Worm (Caenorhabditis elegans) whole organism, early embryonic: ENCODE data around the gene ZK1236.5.

Experiments
- B0310.2 ChIP-seq: sonication (generic microtip); optimal IDR thresholded peaks from 2 replicates; lab custom pipeline; 2016; ENCODE audit warnings: mild to moderate bottlenecking, missing genetic modification characterization, missing compliant biosample characterization
- F13C5.2 ChIP-seq: sonication (generic microtip); optimal IDR thresholded peaks from 2 replicates; lab custom pipeline; 2017; ENCODE audit warnings: mild to moderate bottlenecking, missing genetic modification characterization, inconsistent platforms, missing compliant biosample characterization
- aly-1 ChIP-seq: sonication (generic microtip); optimal IDR thresholded peaks from 2 replicates; lab custom pipeline; 2016; ENCODE audit warnings: missing genetic modification characterization, missing compliant biosample characterization
- ama-1 ChIP-seq: fragments of 150-350 bp; optimal IDR thresholded peaks from 2 replicates; lab custom pipeline; 2014
- ceh-13 ChIP-seq: fragments of 200-800 bp; sonication (Bioruptor generic); optimal IDR thresholded peaks from 2 replicates; lab custom pipeline; 2018; ENCODE audit warnings: mild to moderate bottlenecking, missing genetic modification characterization, missing compliant biosample characterization
- ceh-36 ChIP-seq: sonication (generic microtip); optimal IDR thresholded peaks from 2 replicates; lab custom pipeline; 2016; ENCODE audit warnings: missing genetic modification characterization, inconsistent platforms, missing compliant biosample characterization
- ets-7 ChIP-seq: sonication (generic microtip); optimal IDR thresholded peaks from 2 replicates; lab custom pipeline; 2016; ENCODE audit warnings: missing genotype, missing genetic modification characterization, missing compliant biosample characterization
- flt-1 ChIP-seq: fragments of 200-800 bp; sonication (Bioruptor generic); IDR thresholded peaks from 2 replicates; pipeline ENCODE4 v1.3.6; 2022; ENCODE audit warnings: missing genetic modification characterization, missing compliant biosample characterization
- hmbx-1 ChIP-seq: sonication (generic microtip); optimal IDR thresholded peaks from 2 replicates; lab custom pipeline; 2016; ENCODE audit warnings: mild to moderate bottlenecking, missing genetic modification characterization, missing compliant biosample characterization
- hmg-4 ChIP-seq: fragments of 200-800 bp; sonication (Bioruptor generic); optimal IDR thresholded peaks from 2 replicates; lab custom pipeline; 2018; ENCODE audit warnings: mild to moderate bottlenecking, missing genetic modification characterization, missing compliant biosample characterization
- hnd-1 ChIP-seq: sonication (generic microtip); optimal IDR thresholded peaks from 2 replicates; lab custom pipeline; 2016; ENCODE audit warnings: missing genetic modification characterization, missing compliant biosample characterization
- pes-1 ChIP-seq: fragments of 200-800 bp; sonication (Bioruptor generic); IDR thresholded peaks from 2 replicates; pipeline ENCODE4 v1.3.6; 2022; ENCODE audit warnings: missing genetic modification reagents, missing genetic modification characterization, missing compliant biosample characterization
- scrt-1 ChIP-seq: fragments of 200-800 bp; sonication (Bioruptor generic); IDR thresholded peaks from 2 replicates; pipeline ENCODE4 v1.3.6; 2022; ENCODE audit warnings: missing genetic modification characterization, missing compliant biosample characterization
- sea-1 ChIP-seq: fragments of 200-800 bp; sonication (Bioruptor generic); conservative IDR thresholded peaks from 2 replicates; pipeline ENCODE4 v1.3.6; 2022; ENCODE audit warnings: missing genetic modification characterization, missing compliant biosample characterization
- tbx-11 ChIP-seq: fragments of 200-800 bp; sonication (Bioruptor generic); IDR thresholded peaks from 2 replicates; pipeline ENCODE4 v1.3.6; 2022; ENCODE audit warnings: missing genetic modification characterization, missing compliant biosample characterization
- tbx-37 ChIP-seq: fragments of 200-800 bp; sonication (Bioruptor generic); conservative IDR thresholded peaks from 2 replicates; pipeline ENCODE4 v1.3.6; 2022; ENCODE audit warnings: missing genetic modification reagents, missing genetic modification characterization, missing compliant biosample characterization
- tra-4 ChIP-seq: sonication (generic microtip); optimal IDR thresholded peaks from 2 replicates; lab custom pipeline; 2017; ENCODE audit warnings: missing genetic modification characterization, missing compliant biosample characterization

ZK1236.5 gene

DNA sequence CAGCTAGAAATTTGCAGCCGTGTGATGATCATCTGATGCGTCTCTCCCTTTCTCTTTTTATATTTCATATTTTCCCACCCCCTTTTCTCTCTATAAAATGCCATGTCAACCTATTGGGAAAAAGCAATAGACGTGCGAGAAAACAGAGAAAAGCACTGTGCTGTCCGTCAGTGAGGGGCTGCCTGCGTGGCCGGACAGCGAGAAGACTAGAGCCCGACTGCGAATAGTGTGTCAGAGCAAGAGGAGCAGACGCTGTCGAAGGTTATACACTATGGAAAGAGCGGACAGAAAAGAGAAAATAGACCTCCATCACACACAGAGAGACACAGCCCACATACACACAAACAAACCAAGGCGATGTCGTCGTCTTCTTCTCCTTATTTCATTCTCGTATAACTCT, 6.9 kb downstream of the ZK1236.5 start:
- TF ChIP-seq F13C5.2 = peak; percentile 58
- TF ChIP-seq hmg-4 (GFP tag; lab: Kevin White, UChicago) = peak; percentile 83
- TF ChIP-seq pes-1 (GFP tag; lab: Robert Waterston, UW) = no peak

- TF ChIP-seq B0310.2 = no peak
- TF ChIP-seq tbx-11 = no peak
- TF ChIP-seq tbx-37 (GFP tag; lab: Robert Waterston, UW) = no peak
- no peak for TF ChIP-seq hmbx-1 (tag; lab: Kevin White, UChicago)
- no peak for TF ChIP-seq pes-1 (GFP tag; lab: Robert Waterston, UW)
Measured at ce11 chrIII:8417968-8418267, 14.1 kb downstream of the ZK1236.5 start, which contains the start of gene sor-1. sor-1 (plus strand) TSS chrIII:8418168.

DNA sequence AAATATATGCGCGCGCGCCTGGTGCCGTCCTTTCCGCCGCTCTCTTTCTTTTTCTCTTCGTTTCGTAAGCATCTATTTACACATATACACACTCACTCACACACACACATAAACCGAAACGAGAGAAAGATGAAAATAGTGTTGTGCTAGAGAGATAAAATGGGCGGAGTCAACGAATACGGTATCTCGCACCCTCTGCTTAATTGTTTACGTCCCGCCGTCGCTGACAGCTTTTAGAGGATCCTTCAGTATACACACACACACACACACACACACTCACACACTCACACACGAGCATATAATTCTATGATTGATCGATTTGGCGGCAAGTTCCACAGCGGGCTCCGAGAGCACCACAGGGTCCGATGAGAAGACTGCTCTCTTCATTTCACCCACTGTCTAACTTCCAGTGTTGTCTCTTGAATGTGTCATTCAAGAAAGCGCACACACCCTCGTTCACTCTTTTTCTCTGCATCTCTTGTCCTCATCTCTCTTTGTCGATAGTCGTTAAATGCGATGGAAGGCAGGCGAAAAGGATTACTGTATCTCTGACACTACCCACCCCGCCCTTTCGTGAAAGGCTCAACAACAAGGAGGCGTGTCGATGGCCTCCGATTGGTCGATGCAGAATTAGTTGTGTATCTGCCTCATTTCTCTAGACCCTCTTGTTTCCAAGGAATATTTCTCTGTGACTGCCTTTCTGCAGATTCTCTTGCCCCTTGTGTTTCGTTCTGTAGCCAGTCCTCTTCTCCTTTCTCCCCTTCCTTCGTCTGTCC, 14.6 kb downstream of the ZK1236.5 start:
- TF ChIP-seq ets-7 (tag; lab: Kevin White, UChicago) (no peak), flt-1 (GFP tag; lab: Robert Waterston, UW) (0 out of 2 replicates have a peak, but pooled peaks have one; percentile 2), F13C5.2 (peak; percentile 15), scrt-1 (GFP tag; lab: Robert Waterston, UW) (no peak), hnd-1 (tag; lab: Kevin White, UChicago) (no peak), B0310.2 (peak; percentile 26), hmg-4 (GFP tag; lab: Kevin White, UChicago) (peak; percentile 47)

DNA sequence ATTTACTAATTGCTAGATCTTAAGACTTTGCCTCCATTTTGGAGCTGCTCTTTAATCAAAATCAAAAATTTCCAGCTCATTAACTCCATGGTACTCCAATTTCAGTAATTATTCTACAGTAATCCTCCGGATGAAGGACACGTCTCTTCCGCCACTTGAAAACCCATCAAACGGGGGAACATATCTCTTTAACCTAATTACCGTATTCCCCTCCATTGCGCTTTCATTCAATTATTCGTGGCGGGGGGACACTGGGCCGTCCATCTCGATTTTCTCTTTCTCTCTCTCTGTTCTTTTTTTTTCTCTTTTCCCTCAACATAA, 15.2 kb downstream of the ZK1236.5 start:
- TF ChIP-seq B0310.2 (no peak), flt-1 (GFP tag; lab: Robert Waterston, UW) (no peak), tbx-37 (GFP tag; lab: Robert Waterston, UW) (no peak), aly-1 (no peak), ceh-36 (tag; lab: Kevin White, UChicago) (no peak), pes-1 (GFP tag; lab: Robert Waterston, UW) (no peak), ets-7 (tag; lab: Kevin White, UChicago) (no peak), ceh-13 (GFP tag; lab: Kevin White, UChicago) (no peak), F13C5.2 (no peak), hnd-1 (tag; lab: Kevin White, UChicago) (no peak), ama-1 (lab: Kevin White, UChicago) (no peak), tra-4 (tag; lab: Kevin White, UChicago) (no peak), sea-1 (no peak), tbx-11 (no peak), scrt-1 (GFP tag; lab: Robert Waterston, UW) (no peak), hmbx-1 (tag; lab: Kevin White, UChicago) (no peak)

- TF ChIP-seq flt-1 (GFP tag; lab: Robert Waterston, UW) (no peak), tbx-11 (no peak), F13C5.2 (no peak), B0310.2 (no peak), hnd-1 (tag; lab: Kevin White, UChicago) (no peak), pes-1 (GFP tag; lab: Robert Waterston, UW) (no peak), sea-1 (no peak), ceh-36 (tag; lab: Kevin White, UChicago) (no peak), tbx-37 (GFP tag; lab: Robert Waterston, UW) (no peak), tra-4 (tag; lab: Kevin White, UChicago) (no peak), hmg-4 (GFP tag; lab: Kevin White, UChicago) (no peak), ceh-13 (GFP tag; lab: Kevin White, UChicago) (no peak), aly-1 (no peak), scrt-1 (GFP tag; lab: Robert Waterston, UW) (no peak), ama-1 (lab: Kevin White, UChicago) (no peak), ets-7 (tag; lab: Kevin White, UChicago) (no peak), hmbx-1 (tag; lab: Kevin White, UChicago) (no peak)
Measured at ce11 chrIII:8413501-8413900, 18.5 kb downstream of the ZK1236.5 start.

DNA sequence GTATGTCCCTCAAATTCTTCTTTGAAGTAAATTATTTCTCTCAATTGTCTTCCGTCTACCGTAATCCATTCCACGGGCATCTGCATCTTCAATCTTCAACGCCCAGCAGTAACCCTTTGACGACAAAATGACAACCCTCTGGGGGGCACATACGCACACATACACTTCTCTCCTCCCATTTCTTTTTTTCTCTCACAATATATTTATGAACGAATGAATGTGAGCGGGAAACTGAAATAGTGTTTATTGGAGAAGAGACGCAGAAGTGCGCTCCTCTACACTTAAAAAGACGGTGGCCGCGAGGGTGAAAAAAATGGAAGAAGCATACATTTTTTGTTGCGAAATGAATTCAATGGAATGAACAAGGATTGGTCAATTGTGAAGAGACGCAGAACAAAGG, 20.0 kb downstream of the ZK1236.5 start:
- 0 out of 2 replicates have a peak, but pooled peaks have one; percentile 43 for TF ChIP-seq pes-1 (GFP tag; lab: Robert Waterston, UW)
- no peak for TF ChIP-seq ceh-13 (GFP tag; lab: Kevin White, UChicago)
- peak; percentile 45 for TF ChIP-seq hmg-4 (GFP tag; lab: Kevin White, UChicago)
- TF ChIP-seq F13C5.2 = peak; percentile 13
- TF ChIP-seq hnd-1 (tag; lab: Kevin White, UChicago) = no peak

ce11 chrIII:8410747-8411146, 21.3 kb downstream of the ZK1236.5 start:
- TF ChIP-seq hmg-4 (GFP tag; lab: Kevin White, UChicago) = no peak
- no peak for TF ChIP-seq B0310.2
- no peak for TF ChIP-seq scrt-1 (GFP tag; lab: Robert Waterston, UW)
- TF ChIP-seq ama-1 (lab: Kevin White, UChicago) = no peak
- TF ChIP-seq ceh-36 (tag; lab: Kevin White, UChicago) = no peak
- no peak for TF ChIP-seq hnd-1 (tag; lab: Kevin White, UChicago)
- TF ChIP-seq aly-1 = no peak
- TF ChIP-seq sea-1 = no peak
- TF ChIP-seq ceh-13 (GFP tag; lab: Kevin White, UChicago) = no peak

- TF ChIP-seq tra-4 (tag; lab: Kevin White, UChicago) (no peak), pes-1 (GFP tag; lab: Robert Waterston, UW) (no peak), ets-7 (tag; lab: Kevin White, UChicago) (no peak), aly-1 (no peak), tbx-37 (GFP tag; lab: Robert Waterston, UW) (no peak), B0310.2 (no peak), F13C5.2 (no peak), hmg-4 (GFP tag; lab: Kevin White, UChicago) (no peak), flt-1 (GFP tag; lab: Robert Waterston, UW) (no peak), tbx-11 (no peak), ceh-13 (GFP tag; lab: Kevin White, UChicago) (no peak), scrt-1 (GFP tag; lab: Robert Waterston, UW) (no peak)
Measured at ce11 chrIII:8409166-8409565, 22.8 kb downstream of the ZK1236.5 start, which contains the start of gene ZK353.9. ZK353.9 (plus strand) TSS chrIII:8409496.
